Fruit fly (Drosophila melanogaster) whole organism, larva: ENCODE measurements around the gene CG5399.

ENCODE experiments used
- noc ChIP-seq: fragments of 200-800 bp; sonication (Bioruptor generic); optimal IDR thresholded peaks from 3 replicates; lab custom pipeline; 2019; ENCODE audit warnings: missing biosample characterization, mild to moderate bottlenecking, missing genetic modification characterization, moderate library complexity

Gene CG5399

DNA sequence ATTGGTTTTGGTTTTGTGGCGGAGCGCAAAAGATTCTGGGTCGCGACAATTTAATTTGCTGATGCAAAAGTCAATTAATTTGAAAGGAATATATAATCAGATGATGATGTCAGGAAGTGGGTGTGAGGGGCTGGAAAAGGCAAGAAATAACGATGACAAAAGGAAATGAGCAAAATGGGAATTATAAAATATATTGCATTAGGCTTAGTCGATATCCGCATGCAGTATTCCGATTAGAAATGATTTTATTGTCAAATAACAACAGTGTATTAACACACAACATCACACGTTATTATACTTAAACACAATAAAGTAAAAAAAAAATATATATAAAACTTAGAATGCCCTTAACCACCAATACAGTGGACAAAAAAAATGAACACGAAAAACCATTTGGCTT is 36.4 kb downstream of the CG5399 start, which contains the start of gene CG34274:
CG34274 (plus strand) TSS at position 301 of the 400 bp plus-strand sequence.
- TF ChIP-seq noc (tag; lab: Kevin White, UChicago), result no peak

DNA sequence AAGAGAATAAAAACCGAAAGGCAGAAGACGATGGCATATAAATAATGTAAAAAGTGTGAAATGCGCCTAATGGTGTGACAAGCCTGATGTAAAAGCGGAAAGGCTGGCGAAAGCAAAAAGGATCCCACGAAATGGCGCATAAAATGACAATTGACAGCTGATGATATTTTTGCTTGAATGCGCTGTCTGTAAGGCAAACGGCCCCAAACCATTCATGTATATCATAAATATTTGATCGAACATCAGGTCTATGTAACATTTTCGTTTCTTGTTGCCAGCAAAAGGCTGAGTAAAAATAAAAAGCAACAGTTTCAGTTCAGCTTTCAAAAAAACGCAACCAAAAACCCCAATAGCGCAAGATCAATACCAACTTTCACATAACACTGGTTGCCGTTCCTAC is 49.3 kb downstream of the CG5399 start, which contains the start of gene CG4520:
CG4520 (plus strand) TSS at position 301 of the 400 bp plus-strand sequence.
- no peak for TF ChIP-seq noc (tag; lab: Kevin White, UChicago)
